Worm (Caenorhabditis elegans) whole organism, L1 larva: ENCODE results near the gene K08C7.7.

Source experiments
- aly-2 ChIP-seq: fragments of 150-350 bp; optimal IDR thresholded peaks from 2 replicates; lab custom pipeline; 2014; ENCODE audit warnings: missing biosample characterization, missing genetic modification characterization
- ama-1 ChIP-seq: fragments of 150-350 bp; optimal IDR thresholded peaks from 2 replicates; lab custom pipeline; 2014
- ceh-82 ChIP-seq, 3 experiments: fragments of 150-350 bp in 1 of 3; sonication (generic microtip) in 2 of 3; optimal IDR thresholded peaks; 2 replicates each; lab custom pipeline; 2014 to 2017; ENCODE audit warnings: missing biosample characterization in 3 of 3, missing genetic modification characterization in 3 of 3
- elt-2 ChIP-seq: sonication (generic microtip); optimal IDR thresholded peaks from 2 replicates; lab custom pipeline; 2016; ENCODE audit warnings: missing genetic modification characterization, mild to moderate bottlenecking, inconsistent platforms, missing compliant biosample characterization, missing genetic modification reagents
- fos-1 ChIP-seq: fragments of 150-350 bp; optimal IDR thresholded peaks from 2 replicates; lab custom pipeline; 2014; ENCODE audit warnings: missing biosample characterization, missing genetic modification characterization
- jun-1 ChIP-seq: fragments of 150-350 bp; optimal IDR thresholded peaks from 2 replicates; lab custom pipeline; 2014; ENCODE audit warnings: missing biosample characterization, missing genetic modification reagents, missing genetic modification characterization
- lin-14 ChIP-seq: fragments of 200-800 bp; sonication (Bioruptor generic); optimal IDR thresholded peaks from 2 replicates; lab custom pipeline; 2018; ENCODE audit warnings: mild to moderate bottlenecking, missing genetic modification characterization, moderate library complexity, missing compliant biosample characterization
- lir-3 ChIP-seq: sonication (generic microtip); optimal IDR thresholded peaks from 2 replicates; lab custom pipeline; 2016; ENCODE audit warnings: mild to moderate bottlenecking, missing genetic modification characterization, moderate library complexity, missing compliant biosample characterization; ENCODE audit not compliant: poor library complexity
- mab-9 ChIP-seq: fragments of 200-800 bp; sonication (Bioruptor generic); IDR thresholded peaks from 2 replicates; pipeline ENCODE4 v1.3.6; 2022; ENCODE audit warnings: missing genetic modification reagents, missing genetic modification characterization, missing compliant biosample characterization
- nhr-76 ChIP-seq: sonication (generic microtip); optimal IDR thresholded peaks from 2 replicates; lab custom pipeline; 2017; ENCODE audit warnings: missing biosample characterization, missing genetic modification characterization
- pax-3 ChIP-seq: fragments of 200-800 bp; sonication (Bioruptor generic); optimal IDR thresholded peaks from 2 replicates; lab custom pipeline; 2018; ENCODE audit warnings: mild to moderate bottlenecking, missing genetic modification characterization, moderate library complexity, missing compliant biosample characterization
- rnt-1 ChIP-seq: sonication (generic microtip); optimal IDR thresholded peaks from 2 replicates; lab custom pipeline; 2016; ENCODE audit warnings: mild to moderate bottlenecking, missing genetic modification characterization, moderate library complexity, missing compliant biosample characterization
- zip-4 ChIP-seq: fragments of 200-800 bp; sonication (Bioruptor generic); optimal IDR thresholded peaks from 2 replicates; lab custom pipeline; 2018; ENCODE audit warnings: mild to moderate bottlenecking, missing genetic modification characterization, moderate library complexity, missing compliant biosample characterization
- ztf-4 ChIP-seq: fragments of 150-350 bp; optimal IDR thresholded peaks from 2 replicates; lab custom pipeline; 2014; ENCODE audit warnings: missing biosample characterization, missing genetic modification characterization

ce11 chrIV:10661072-10661471, 3.2 kb upstream of the K08C7.7 start:
- no peak for TF ChIP-seq ama-1
- TF ChIP-seq jun-1 = no peak
- no peak for TF ChIP-seq elt-2
- no peak for TF ChIP-seq pax-3 (tag; lab: Kevin White, UChicago)
- no peak for TF ChIP-seq aly-2 (tag; lab: Kevin White, UChicago)
- no peak for TF ChIP-seq lir-3 (tag; lab: Kevin White, UChicago)
- no peak for TF ChIP-seq lin-14 (GFP tag; lab: Kevin White, UChicago)
- no peak for TF ChIP-seq nhr-76
- no peak for TF ChIP-seq rnt-1
- TF ChIP-seq zip-4 (GFP tag; lab: Kevin White, UChicago) = no peak
- no peak for TF ChIP-seq ztf-4
- no peak for TF ChIP-seq mab-9 (GFP tag; lab: Robert Waterston, UW)
- TF ChIP-seq fos-1 = no peak
- TF ChIP-seq ceh-82 (tag; optimal IDR thresholded peaks at IDR 0.05; lab: Kevin White, UChicago) = no peak
